Fruit fly (Drosophila melanogaster) S2 (cell line): ENCODE data around the gene Rab26.

Experiments
- CG8478 ChIP-seq: fragments of >200 bp; optimal IDR thresholded peaks from 2 replicates; lab custom pipeline; 2018
- CTCF ChIP-seq, 2 experiments: fragments of >200 bp; optimal IDR thresholded peaks; 2 replicates each; lab custom pipeline; 2018

DNA sequence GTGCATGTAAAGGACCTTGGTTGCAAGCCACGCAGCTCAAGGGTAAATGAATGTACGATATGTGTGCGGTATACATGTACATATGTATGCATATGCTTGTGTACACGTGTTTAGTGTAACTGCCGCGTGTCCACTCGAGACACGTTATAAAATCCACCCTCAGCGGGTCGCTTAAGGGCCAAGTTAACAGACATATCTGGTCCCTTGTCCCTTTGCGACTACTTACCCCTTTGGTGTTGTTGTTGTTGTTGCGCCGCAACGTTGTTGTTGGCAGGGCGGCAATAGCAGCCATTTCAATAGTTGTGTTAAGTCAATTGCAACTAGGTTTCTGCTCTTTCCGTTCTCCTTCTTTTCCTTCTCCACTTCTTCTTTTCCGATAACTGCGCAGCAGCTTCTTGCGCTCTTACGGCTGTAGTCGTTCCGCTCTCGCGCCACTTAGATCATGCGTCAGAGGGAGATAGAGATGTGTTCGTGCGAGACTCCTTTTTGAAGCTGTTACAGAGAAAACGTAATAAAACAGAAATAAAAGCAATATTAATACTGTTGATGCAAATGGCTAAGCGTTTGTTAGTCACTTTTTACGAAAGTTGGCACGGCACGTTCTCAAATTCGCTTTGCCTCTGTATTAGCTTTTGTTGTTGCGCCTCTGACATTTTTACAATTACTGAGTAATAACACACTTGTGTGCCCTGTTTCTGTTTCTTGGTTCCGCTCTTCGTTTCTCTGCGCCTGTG, 28.1 kb downstream of the Rab26 start:
- TF ChIP-seq CG8478 (no peak), CTCF (optimal IDR thresholded peaks at IDR 0.05; lab: Kevin White, UChicago) (no peak)
